Worm (Caenorhabditis elegans) whole organism, L1 larva: ENCODE measurements around the gene T09A5.15.

Experiments
- C16A3.4 ChIP-seq: fragments of 150-350 bp; optimal IDR thresholded peaks from 2 replicates; lab custom pipeline; 2014; ENCODE audit warnings: missing biosample characterization, missing genetic modification characterization
- C34B4.2 ChIP-seq: sonication (generic microtip); optimal IDR thresholded peaks from 2 replicates; lab custom pipeline; 2017; ENCODE audit warnings: mild to moderate bottlenecking, missing genetic modification characterization, missing compliant biosample characterization
- Y116A8C.19 ChIP-seq: sonication (generic microtip); optimal IDR thresholded peaks from 2 replicates; lab custom pipeline; 2016; ENCODE audit warnings: missing compliant biosample characterization, missing genetic modification characterization, borderline replicate concordance
- aly-2 ChIP-seq: fragments of 150-350 bp; optimal IDR thresholded peaks from 2 replicates; lab custom pipeline; 2014; ENCODE audit warnings: missing biosample characterization, missing genetic modification characterization
- ceh-63 ChIP-seq: fragments of 200-800 bp; sonication (Bioruptor generic); optimal IDR thresholded peaks from 2 replicates; lab custom pipeline; 2018; ENCODE audit warnings: mild to moderate bottlenecking, missing genetic modification characterization, missing compliant biosample characterization
- ceh-88 ChIP-seq: fragments of 200-800 bp; sonication (Bioruptor generic); IDR thresholded peaks from 2 replicates; pipeline ENCODE4 v1.3.6; 2022; ENCODE audit warnings: missing genetic modification characterization, missing compliant biosample characterization
- ceh-90 ChIP-seq: sonication (generic microtip); optimal IDR thresholded peaks from 2 replicates; lab custom pipeline; 2016; ENCODE audit warnings: missing genetic modification characterization, missing compliant biosample characterization
- ces-1 ChIP-seq: fragments of 150-350 bp; optimal IDR thresholded peaks from 2 replicates; lab custom pipeline; 2014; ENCODE audit warnings: missing biosample characterization, missing genetic modification reagents, missing genetic modification characterization
- dsc-1 ChIP-seq: sonication (generic microtip); optimal IDR thresholded peaks from 2 replicates; lab custom pipeline; 2016; ENCODE audit warnings: mild to moderate bottlenecking, missing genetic modification characterization, missing compliant biosample characterization
- efl-1 ChIP-seq, 4 experiments: fragments of 150-350 bp; optimal IDR thresholded peaks in 3 of 4; peaks in 1 of 4; 1 replicate in 1 of 4; 2 replicates in 3 of 4; lab custom pipeline; 2014; ENCODE audit warnings: missing biosample characterization in 2 of 4, missing genetic modification characterization in 2 of 4, missing genetic modification reagents in 2 of 4
- egl-13 ChIP-seq: sonication (generic microtip); optimal IDR thresholded peaks from 2 replicates; lab custom pipeline; 2016; ENCODE audit warnings: missing genotype, missing genetic modification reagents, missing genetic modification characterization, missing compliant biosample characterization
- egl-27 ChIP-seq, 2 experiments: fragments of 150-350 bp in 1 of 2; sonication (generic microtip); optimal IDR thresholded peaks; 3 replicates each; lab custom pipeline; 2017 to 2018; ENCODE audit warnings: missing biosample characterization in 2 of 2, missing genetic modification characterization in 2 of 2, missing genetic modification reagents in 2 of 2
- elt-2 ChIP-seq: sonication (generic microtip); optimal IDR thresholded peaks from 2 replicates; lab custom pipeline; 2016; ENCODE audit warnings: missing genetic modification characterization, mild to moderate bottlenecking, inconsistent platforms, missing compliant biosample characterization, missing genetic modification reagents
- ets-5 ChIP-seq: fragments of 200-800 bp; sonication (Bioruptor generic); IDR thresholded peaks from 2 replicates; pipeline ENCODE4 v1.3.6; 2022; ENCODE audit warnings: missing genetic modification characterization, missing compliant biosample characterization
- fkh-8 ChIP-seq: sonication (generic microtip); optimal IDR thresholded peaks from 2 replicates; lab custom pipeline; 2016; ENCODE audit warnings: mild to moderate bottlenecking, missing genetic modification characterization, missing compliant biosample characterization
- fos-1 ChIP-seq: fragments of 150-350 bp; optimal IDR thresholded peaks from 2 replicates; lab custom pipeline; 2014; ENCODE audit warnings: missing biosample characterization, missing genetic modification characterization
- grh-1 ChIP-seq: fragments of 200-800 bp; sonication (Bioruptor generic); IDR thresholded peaks from 2 replicates; pipeline ENCODE4 v1.3.6; 2022; ENCODE audit warnings: missing genetic modification reagents, missing genetic modification characterization, missing compliant biosample characterization
- hlh-4 ChIP-seq: sonication (generic microtip); optimal IDR thresholded peaks from 2 replicates; lab custom pipeline; 2016; ENCODE audit warnings: mild to moderate bottlenecking, missing genetic modification characterization, missing compliant biosample characterization
- hpl-2 ChIP-seq: fragments of 150-350 bp; optimal IDR thresholded peaks from 2 replicates; lab custom pipeline; 2014; ENCODE audit warnings: missing biosample characterization, missing genetic modification reagents, missing genetic modification characterization
- irx-1 ChIP-seq: sonication (generic microtip); optimal IDR thresholded peaks from 2 replicates; lab custom pipeline; 2016; ENCODE audit warnings: missing genetic modification characterization, missing compliant biosample characterization
- isw-1 ChIP-seq: fragments of 200-800 bp; sonication (Bioruptor generic); IDR thresholded peaks from 2 replicates; pipeline ENCODE4 v1.3.6; 2022; ENCODE audit warnings: missing genetic modification characterization, missing compliant biosample characterization
- jun-1 ChIP-seq: fragments of 150-350 bp; optimal IDR thresholded peaks from 2 replicates; lab custom pipeline; 2014; ENCODE audit warnings: missing biosample characterization, missing genetic modification reagents, missing genetic modification characterization
- lin-13 ChIP-seq: fragments of 150-350 bp; optimal IDR thresholded peaks from 2 replicates; lab custom pipeline; 2014; ENCODE audit warnings: missing biosample characterization, missing genetic modification reagents, missing genetic modification characterization
- lin-14 ChIP-seq: fragments of 200-800 bp; sonication (Bioruptor generic); optimal IDR thresholded peaks from 2 replicates; lab custom pipeline; 2018; ENCODE audit warnings: mild to moderate bottlenecking, missing genetic modification characterization, moderate library complexity, missing compliant biosample characterization
- lin-15B ChIP-seq: fragments of 150-350 bp; sonication (generic microtip); optimal IDR thresholded peaks from 3 replicates; lab custom pipeline; 2014; ENCODE audit warnings: missing biosample characterization, missing genetic modification characterization
- lin-35 ChIP-seq, 2 experiments: fragments of 150-350 bp; optimal IDR thresholded peaks; 2 replicates each; lab custom pipeline; 2014; ENCODE audit warnings: missing biosample characterization in 2 of 2, missing genetic modification characterization in 2 of 2, missing genetic modification reagents in 2 of 2
- lir-3 ChIP-seq: sonication (generic microtip); optimal IDR thresholded peaks from 2 replicates; lab custom pipeline; 2016; ENCODE audit warnings: mild to moderate bottlenecking, missing genetic modification characterization, moderate library complexity, missing compliant biosample characterization; ENCODE audit not compliant: poor library complexity
- lsy-2 ChIP-seq, 2 experiments: fragments of 150-350 bp; optimal IDR thresholded peaks; 2 replicates each; lab custom pipeline; 2014; ENCODE audit warnings: missing biosample characterization in 2 of 2, missing genetic modification characterization in 2 of 2
- mep-1 ChIP-seq: fragments of 150-350 bp; optimal IDR thresholded peaks from 2 replicates; lab custom pipeline; 2014; ENCODE audit warnings: missing biosample characterization, missing genetic modification characterization
- nhr-11 ChIP-seq: fragments of 150-350 bp; optimal IDR thresholded peaks from 2 replicates; lab custom pipeline; 2014; ENCODE audit warnings: missing biosample characterization, missing genetic modification characterization
- nhr-19 ChIP-seq: fragments of 200-800 bp; sonication (Bioruptor generic); conservative IDR thresholded peaks from 2 replicates; pipeline ENCODE4 v1.3.6; 2022; ENCODE audit warnings: missing genetic modification characterization, missing compliant biosample characterization
- nhr-20 ChIP-seq: sonication (generic microtip); optimal IDR thresholded peaks from 2 replicates; lab custom pipeline; 2016; ENCODE audit warnings: mild to moderate bottlenecking, missing genetic modification characterization, missing compliant biosample characterization
- nhr-47 ChIP-seq: sonication (generic microtip); optimal IDR thresholded peaks from 2 replicates; lab custom pipeline; 2016; ENCODE audit warnings: mild to moderate bottlenecking, missing genetic modification characterization, moderate library complexity, missing compliant biosample characterization
- nhr-71 ChIP-seq: sonication (generic microtip); optimal IDR thresholded peaks from 2 replicates; lab custom pipeline; 2016; ENCODE audit warnings: mild to moderate bottlenecking, missing genetic modification characterization, moderate library complexity, missing compliant biosample characterization
- nhr-76 ChIP-seq: sonication (generic microtip); optimal IDR thresholded peaks from 2 replicates; lab custom pipeline; 2017; ENCODE audit warnings: missing biosample characterization, missing genetic modification characterization
- nhr-77 ChIP-seq: fragments of 150-350 bp; optimal IDR thresholded peaks from 2 replicates; lab custom pipeline; 2014; ENCODE audit warnings: missing biosample characterization, missing genetic modification characterization
- nhr-84 ChIP-seq: sonication (generic microtip); optimal IDR thresholded peaks from 2 replicates; lab custom pipeline; 2017; ENCODE audit warnings: missing biosample characterization, missing genetic modification characterization
- nhr-85 ChIP-seq: sonication (generic microtip); peaks from one replicate; lab custom pipeline; 2016; ENCODE audit warnings: missing genetic modification characterization, inconsistent platforms, missing compliant biosample characterization
- pag-3 ChIP-seq: sonication (generic microtip); optimal IDR thresholded peaks from 2 replicates; lab custom pipeline; 2017; ENCODE audit warnings: missing genetic modification characterization, mild to moderate bottlenecking, missing compliant biosample characterization, antibody characterized with exemption, borderline replicate concordance; ENCODE audit not compliant: insufficient read depth
- pax-3 ChIP-seq: fragments of 200-800 bp; sonication (Bioruptor generic); optimal IDR thresholded peaks from 2 replicates; lab custom pipeline; 2018; ENCODE audit warnings: mild to moderate bottlenecking, missing genetic modification characterization, moderate library complexity, missing compliant biosample characterization
- rnt-1 ChIP-seq: sonication (generic microtip); optimal IDR thresholded peaks from 2 replicates; lab custom pipeline; 2016; ENCODE audit warnings: mild to moderate bottlenecking, missing genetic modification characterization, moderate library complexity, missing compliant biosample characterization
- snpc-4 ChIP-seq: fragments of 150-350 bp; optimal IDR thresholded peaks from 2 replicates; lab custom pipeline; 2014; ENCODE audit warnings: missing biosample characterization, missing genetic modification characterization
- sox-4 ChIP-seq: sonication (generic microtip); optimal IDR thresholded peaks from 2 replicates; lab custom pipeline; 2016; ENCODE audit warnings: missing genetic modification characterization, missing compliant biosample characterization
- sup-37 ChIP-seq: fragments of 200-800 bp; sonication (Bioruptor generic); optimal IDR thresholded peaks from 2 replicates; lab custom pipeline; 2018; ENCODE audit warnings: mild to moderate bottlenecking, missing genetic modification characterization, missing compliant biosample characterization
- tbx-2 ChIP-seq: sonication (generic microtip); optimal IDR thresholded peaks from 2 replicates; lab custom pipeline; 2016; ENCODE audit warnings: missing genetic modification characterization, missing compliant biosample characterization
- tlp-1 ChIP-seq: fragments of 150-350 bp; optimal IDR thresholded peaks from 2 replicates; lab custom pipeline; 2014; ENCODE audit warnings: missing biosample characterization, missing genetic modification characterization
- unc-30 ChIP-seq: sonication (generic microtip); optimal IDR thresholded peaks from 2 replicates; lab custom pipeline; 2017; ENCODE audit warnings: missing biosample characterization, missing genetic modification characterization
- unc-62 ChIP-seq: fragments of 150-350 bp; optimal IDR thresholded peaks from 2 replicates; lab custom pipeline; 2014; ENCODE audit warnings: missing biosample characterization, missing genetic modification reagents, missing genetic modification characterization
- unc-86 ChIP-seq: sonication (generic microtip); optimal IDR thresholded peaks from 2 replicates; lab custom pipeline; 2016; ENCODE audit warnings: missing genetic modification characterization, missing compliant biosample characterization
- zip-4 ChIP-seq: fragments of 200-800 bp; sonication (Bioruptor generic); optimal IDR thresholded peaks from 2 replicates; lab custom pipeline; 2018; ENCODE audit warnings: mild to moderate bottlenecking, missing genetic modification characterization, moderate library complexity, missing compliant biosample characterization
- ztf-4 ChIP-seq: fragments of 150-350 bp; optimal IDR thresholded peaks from 2 replicates; lab custom pipeline; 2014; ENCODE audit warnings: missing biosample characterization, missing genetic modification characterization

Gene T09A5.15

DNA sequence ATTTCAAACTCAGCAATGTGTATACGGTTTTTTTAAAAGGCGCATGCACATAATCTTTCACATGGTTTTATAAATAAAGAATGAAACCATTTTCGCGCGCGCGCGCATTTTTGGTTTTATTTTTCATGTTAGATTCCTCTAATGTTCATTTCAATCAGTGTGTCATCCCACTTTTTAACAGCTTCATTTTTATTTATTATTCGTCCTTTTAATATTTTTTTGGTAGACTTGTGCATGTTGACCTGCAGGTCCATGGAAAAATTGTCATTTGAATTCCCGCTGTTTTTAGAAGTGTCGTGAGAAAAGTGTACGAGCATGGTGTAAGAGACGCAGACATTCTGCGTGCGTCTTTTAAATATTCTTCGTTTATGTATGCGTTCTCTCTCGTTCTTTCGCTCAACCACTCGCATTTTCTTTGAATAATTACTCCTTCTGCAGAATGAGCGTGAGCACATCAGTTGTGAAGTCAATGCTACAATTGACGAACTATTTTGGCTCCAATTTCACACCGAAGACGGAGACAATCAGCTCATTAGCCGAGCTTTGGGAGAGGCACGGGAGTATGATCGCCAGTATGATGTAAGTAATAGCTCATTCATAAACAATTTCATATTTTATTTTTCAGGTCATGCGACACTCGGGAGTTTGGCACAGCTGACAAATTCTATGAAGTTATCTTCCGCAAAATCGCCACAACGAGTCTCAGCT is 2.6 kb downstream of the T09A5.15 start, which contains the start of gene lin-5 (continued):
- TF ChIP-seq snpc-4 (tag; lab: Kevin White, UChicago) = no peak
- no peak for TF ChIP-seq isw-1
- no peak for TF ChIP-seq sox-4 (tag; lab: Kevin White, UChicago)
- no peak for TF ChIP-seq rnt-1
- TF ChIP-seq lir-3 = no peak
- no peak for TF ChIP-seq ceh-63 (GFP tag; lab: Kevin White, UChicago)
- TF ChIP-seq lin-14 (GFP tag; lab: Kevin White, UChicago) = peak; percentile 76
- TF ChIP-seq unc-62 (GFP tag; lab: Kevin White, UChicago) = no peak
- no peak for TF ChIP-seq aly-2 (tag; lab: Kevin White, UChicago)
- TF ChIP-seq lsy-2 (tag; optimal IDR thresholded peaks at IDR 0.05; lab: Kevin White, UChicago) = peak; percentile 66 to 79
- TF ChIP-seq nhr-11 (tag; lab: Kevin White, UChicago) = no peak
- peak; percentile 23 for TF ChIP-seq nhr-20 (tag; lab: Kevin White, UChicago)
- peak; percentile 93 to 94 for TF ChIP-seq lin-35 (GFP tag; optimal IDR thresholded peaks at IDR 0.05; lab: Kevin White, UChicago)
- no peak for TF ChIP-seq hlh-4 (tag; lab: Kevin White, UChicago)
- TF ChIP-seq ceh-88 (GFP tag; lab: Robert Waterston, UW) = no peak
- no peak for TF ChIP-seq unc-30 (tag; lab: Kevin White, UChicago)
- no peak for TF ChIP-seq tlp-1 (tag; lab: Kevin White, UChicago)
- no peak for TF ChIP-seq tbx-2 (tag; lab: Kevin White, UChicago)
- no peak for TF ChIP-seq ceh-90 (tag; lab: Kevin White, UChicago)
- no peak for TF ChIP-seq Y116A8C.19 (tag; lab: Kevin White, UChicago)
- TF ChIP-seq zip-4 (GFP tag; lab: Kevin White, UChicago) = no peak
- TF ChIP-seq pag-3 (tag; lab: Kevin White, UChicago) = no peak
- TF ChIP-seq unc-86 = peak; percentile 69
- TF ChIP-seq fos-1 (tag; lab: Kevin White, UChicago) = no peak
- TF ChIP-seq ztf-4 = no peak
- TF ChIP-seq hpl-2 (GFP tag; lab: Kevin White, UChicago) = no peak
- TF ChIP-seq nhr-85 (tag; lab: Kevin White, UChicago) = no peak
- no peak for TF ChIP-seq pax-3 (tag; lab: Kevin White, UChicago)
- peak; percentile 14 for TF ChIP-seq egl-13 (tag; lab: Kevin White, UChicago)
- TF ChIP-seq nhr-47 (tag; lab: Kevin White, UChicago) = peak; percentile 46
- no peak for TF ChIP-seq nhr-76 (tag; lab: Kevin White, UChicago)
- TF ChIP-seq nhr-84 (tag; lab: Kevin White, UChicago) = no peak
- TF ChIP-seq mep-1 (tag; lab: Kevin White, UChicago) = peak; percentile 75
- peak; percentile 58 for TF ChIP-seq nhr-71 (tag; lab: Kevin White, UChicago)
- TF ChIP-seq efl-1 (optimal IDR thresholded peaks at IDR 0.05; lab: Kevin White, UChicago) = peak; percentile 5 to 89
- TF ChIP-seq efl-1 (GFP tag; optimal IDR thresholded peaks at IDR 0.05 in 1 of 2; lab: Kevin White, UChicago) = peak; percentile 87 to 97
- TF ChIP-seq sup-37 (GFP tag; lab: Kevin White, UChicago) = no peak
- TF ChIP-seq ets-5 (GFP tag; lab: Robert Waterston, UW) = no peak
- 0 out of 2 replicates have a peak, but pooled peaks have one; percentile 3 for TF ChIP-seq nhr-19 (GFP tag; lab: Robert Waterston, UW)
- peak; percentile 74 for TF ChIP-seq fkh-8 (tag; lab: Kevin White, UChicago)
- TF ChIP-seq jun-1 (tag; lab: Kevin White, UChicago) = no peak
- no peak for TF ChIP-seq ces-1
- TF ChIP-seq lin-15B (tag; lab: Kevin White, UChicago) = peak; percentile 43
- no peak for TF ChIP-seq egl-27 (tag; optimal IDR thresholded peaks at IDR 0.05; lab: Kevin White, UChicago)
- TF ChIP-seq dsc-1 (tag; lab: Kevin White, UChicago) = no peak
- no peak for TF ChIP-seq irx-1
- TF ChIP-seq lin-13 (GFP tag; lab: Kevin White, UChicago) = no peak
- no peak for TF ChIP-seq C34B4.2 (tag; lab: Kevin White, UChicago)
- no peak for TF ChIP-seq C16A3.4 (tag; lab: Kevin White, UChicago)
- no peak for TF ChIP-seq elt-2 (tag; lab: Kevin White, UChicago)
- no peak for TF ChIP-seq grh-1
- TF ChIP-seq nhr-77 (tag; lab: Kevin White, UChicago) = peak; percentile 7
